Worm (Caenorhabditis elegans): ENCODE data around the gene Y54E2A.4.

Gene Y54E2A.4

ce11 chrII:14801086-14801531, 46.7 kb downstream of the Y54E2A.4 start (continued):
- TF ChIP-seq madf-10 (tag; optimal IDR thresholded peaks at IDR 0.05) = no peak
- TF ChIP-seq sptf-2 (GFP tag; optimal IDR thresholded peaks at IDR 0.05) = no peak
- TF ChIP-seq F57A8.1 (GFP tag; optimal IDR thresholded peaks at IDR 0.05) = no peak
- TF ChIP-seq madf-3 (GFP tag; IDR thresholded peaks at IDR 0.05) = 0 out of 2 replicates have a peak, but pooled peaks have one; percentile 20
- no peak for TF ChIP-seq rcor-1 (GFP tag; IDR thresholded peaks at IDR 0.05)
- no peak for TF ChIP-seq ztf-25 (GFP tag; IDR thresholded peaks at IDR 0.05)
- no peak for TF ChIP-seq ztf-6 (GFP tag; IDR thresholded peaks at IDR 0.05)
- TF ChIP-seq hsf-1 (GFP tag; IDR thresholded peaks at IDR 0.05) = no peak; the same call in 1 of the 2 replicates
- no peak for TF ChIP-seq hlh-12 (tag; optimal IDR thresholded peaks at IDR 0.05)
- TF ChIP-seq F52B5.7 (tag; optimal IDR thresholded peaks at IDR 0.05) = no peak
- TF ChIP-seq lin-26 (GFP tag; IDR thresholded peaks at IDR 0.05) = no peak
- peak; percentile 91 for TF ChIP-seq xnd-1 (tag; optimal IDR thresholded peaks at IDR 0.05)
- no peak for TF ChIP-seq unc-62 (GFP tag; optimal IDR thresholded peaks at IDR 0.05)
- TF ChIP-seq B0336.3 (GFP tag; IDR thresholded peaks at IDR 0.05) = no peak
- TF ChIP-seq ceh-40 (GFP tag; IDR thresholded peaks at IDR 0.05) = no peak
- peak; percentile 88 for TF ChIP-seq F33H1.4 (GFP tag; IDR thresholded peaks at IDR 0.05)
- TF ChIP-seq nhr-179 (tag; optimal IDR thresholded peaks at IDR 0.05) = no peak
- no peak for TF ChIP-seq lir-1 (GFP tag; conservative IDR thresholded peaks at IDR 0.05)
- TF ChIP-seq bed-1 (GFP tag; IDR thresholded peaks at IDR 0.05) = no peak
- peak; percentile 86 for TF ChIP-seq ZK185.1 (tag; optimal IDR thresholded peaks at IDR 0.05; ENCODE audit: poor library complexity, severe bottlenecking)
- TF ChIP-seq lin-54 (GFP tag; optimal IDR thresholded peaks at IDR 0.05) = no peak
- TF ChIP-seq snpc-3.4 (tag; optimal IDR thresholded peaks at IDR 0.05) = no peak
- no peak for TF ChIP-seq cebp-2 (GFP tag; IDR thresholded peaks at IDR 0.05)
- TF ChIP-seq mes-4 (tag; optimal IDR thresholded peaks at IDR 0.05) = no peak
- no peak for TF ChIP-seq ztf-28 (GFP tag; IDR thresholded peaks at IDR 0.05)
- no peak for TF ChIP-seq B0035.1 (tag; optimal IDR thresholded peaks at IDR 0.05)
- no peak for TF ChIP-seq let-526 (GFP tag; IDR thresholded peaks at IDR 0.05)
- no peak for TF ChIP-seq egrh-3 (GFP tag; IDR thresholded peaks at IDR 0.05)
- peak; percentile 57 for TF ChIP-seq rpc-1 (optimal IDR thresholded peaks at IDR 0.05)
- peak; percentile 48 for TF ChIP-seq rpc-1 (tag; optimal IDR thresholded peaks at IDR 0.05)
- TF ChIP-seq mel-28 (tag; optimal IDR thresholded peaks at IDR 0.05; ENCODE audit: borderline replicate concordance) = no peak
- TF ChIP-seq nfyb-1 (GFP tag; IDR thresholded peaks at IDR 0.05) = peak; percentile 73
- no peak for TF ChIP-seq ceh-100 (GFP tag; IDR thresholded peaks at IDR 0.05)
- TF ChIP-seq ama-1 (optimal IDR thresholded peaks at IDR 0.05) = no peak
- TF ChIP-seq ama-1 (GFP tag; optimal IDR thresholded peaks at IDR 0.05) = no peak
- no peak for TF ChIP-seq athp-1 (tag; optimal IDR thresholded peaks at IDR 0.05)
- no peak for TF ChIP-seq unc-130 (GFP tag; optimal IDR thresholded peaks at IDR 0.05)
- TF ChIP-seq K12H6.12 (tag; optimal IDR thresholded peaks at IDR 0.05) = peak; percentile 30
- TF ChIP-seq mxl-1 (tag; optimal IDR thresholded peaks at IDR 0.05) = no peak
- TF ChIP-seq Y56A3A.18 (GFP tag; IDR thresholded peaks at IDR 0.05) = no peak
- TF ChIP-seq F49E8.2 (tag; optimal IDR thresholded peaks at IDR 0.05; ENCODE audit: insufficient read depth) = no peak
- TF ChIP-seq ztf-22 (GFP tag; optimal IDR thresholded peaks at IDR 0.05) = no peak
- TF ChIP-seq Y95B8A.8 (GFP tag; IDR thresholded peaks at IDR 0.05) = no peak
- TF ChIP-seq attf-3 (GFP tag; conservative IDR thresholded peaks at IDR 0.05) = no peak
- no peak for TF ChIP-seq hlh-26 (GFP tag; conservative IDR thresholded peaks at IDR 0.05)
- TF ChIP-seq ceh-79 (tag; optimal IDR thresholded peaks at IDR 0.05) = no peak
- TF ChIP-seq sdz-38 (tag; optimal IDR thresholded peaks at IDR 0.05) = no peak
- no peak for TF ChIP-seq lsy-27 (tag; optimal IDR thresholded peaks at IDR 0.05; ENCODE audit: borderline replicate concordance, insufficient read depth)
- no peak for TF ChIP-seq F57C9.4 (tag; optimal IDR thresholded peaks at IDR 0.05)
- no peak for TF ChIP-seq ets-4 (GFP tag; optimal IDR thresholded peaks at IDR 0.05)
- TF ChIP-seq B0019.2 (GFP tag; conservative IDR thresholded peaks at IDR 0.05) = no peak
